Worm (Caenorhabditis elegans) whole organism, late embryonic: Measurements from ENCODE around the gene Y42A5A.5.
A peak's percentile ranks its signal among the peaks of the same experiment; 100 is the strongest.

Source experiments
- C08G9.2 ChIP-seq: sonication (generic microtip); optimal IDR thresholded peaks from 2 replicates; lab custom pipeline; 2016; ENCODE audit warnings: mild to moderate bottlenecking, missing genetic modification characterization, moderate library complexity, missing compliant biosample characterization
- C38D4.7 ChIP-seq: fragments of 200-800 bp; sonication (Bioruptor generic); optimal IDR thresholded peaks from 2 replicates; lab custom pipeline; 2018; ENCODE audit warnings: mild to moderate bottlenecking, missing genetic modification characterization, moderate library complexity, missing compliant biosample characterization
- F13H6.1 ChIP-seq: sonication (generic microtip); optimal IDR thresholded peaks from 2 replicates; lab custom pipeline; 2016; ENCODE audit warnings: missing genetic modification characterization, missing compliant biosample characterization
- K02D7.2 ChIP-seq: sonication (generic microtip); optimal IDR thresholded peaks from 2 replicates; lab custom pipeline; 2017; ENCODE audit warnings: mild to moderate bottlenecking, missing genetic modification characterization, missing compliant biosample characterization
- K09A11.1 ChIP-seq: sonication (generic microtip); optimal IDR thresholded peaks from 2 replicates; lab custom pipeline; 2017; ENCODE audit warnings: antibody characterized with exemption, mild to moderate bottlenecking, missing genetic modification characterization, missing compliant biosample characterization; ENCODE audit not compliant: insufficient read depth
- T23F11.4 ChIP-seq: fragments of 200-800 bp; sonication (Bioruptor generic); optimal IDR thresholded peaks from 2 replicates; lab custom pipeline; 2018; ENCODE audit warnings: mild to moderate bottlenecking, missing genetic modification characterization, missing compliant biosample characterization
- Y22D7AL.16 ChIP-seq: sonication (generic microtip); optimal IDR thresholded peaks from 2 replicates; lab custom pipeline; 2016; ENCODE audit warnings: missing genetic modification characterization, missing compliant biosample characterization
- ahr-1 ChIP-seq: sonication (generic microtip); optimal IDR thresholded peaks from 2 replicates; lab custom pipeline; 2016; ENCODE audit warnings: missing genetic modification characterization, missing compliant biosample characterization
- ama-1 ChIP-seq: fragments of 150-350 bp; optimal IDR thresholded peaks from 2 replicates; lab custom pipeline; 2014
- ceh-14 ChIP-seq: sonication (generic microtip); optimal IDR thresholded peaks from 2 replicates; lab custom pipeline; 2016; ENCODE audit warnings: missing genotype, missing genetic modification characterization, missing compliant biosample characterization
- ceh-19 ChIP-seq: fragments of 200-800 bp; sonication (Bioruptor generic); optimal IDR thresholded peaks from 2 replicates; lab custom pipeline; 2018; ENCODE audit warnings: mild to moderate bottlenecking, missing genetic modification characterization, missing compliant biosample characterization
- ceh-2 ChIP-seq: sonication (generic microtip); optimal IDR thresholded peaks from 2 replicates; lab custom pipeline; 2016; ENCODE audit warnings: missing genotype, missing genetic modification characterization, missing compliant biosample characterization
- ceh-31 ChIP-seq: sonication (generic microtip); optimal IDR thresholded peaks from 2 replicates; lab custom pipeline; 2016; ENCODE audit warnings: missing genetic modification characterization, missing compliant biosample characterization
- ceh-48 ChIP-seq: sonication (generic microtip); optimal IDR thresholded peaks from 2 replicates; lab custom pipeline; 2016; ENCODE audit warnings: missing genetic modification characterization, inconsistent platforms, missing compliant biosample characterization
- dmd-4 ChIP-seq: sonication (generic microtip); optimal IDR thresholded peaks from 2 replicates; lab custom pipeline; 2016; ENCODE audit warnings: borderline replicate concordance, missing genetic modification characterization, missing compliant biosample characterization
- elt-4 ChIP-seq: sonication (generic microtip); optimal IDR thresholded peaks from 2 replicates; lab custom pipeline; 2016; ENCODE audit warnings: missing genetic modification characterization, missing compliant biosample characterization
- ets-4 ChIP-seq: sonication (generic microtip); optimal IDR thresholded peaks from 2 replicates; lab custom pipeline; 2016; ENCODE audit warnings: missing genetic modification characterization, missing compliant biosample characterization
- eyg-1 ChIP-seq: sonication (generic microtip); optimal IDR thresholded peaks from 2 replicates; lab custom pipeline; 2016; ENCODE audit warnings: missing genotype, missing genetic modification characterization, missing compliant biosample characterization
- fax-1 ChIP-seq: sonication (generic microtip); optimal IDR thresholded peaks from 2 replicates; lab custom pipeline; 2016; ENCODE audit warnings: missing genotype, missing genetic modification characterization, missing compliant biosample characterization
- fkh-10 ChIP-seq: fragments of 150-350 bp; optimal IDR thresholded peaks from 2 replicates; lab custom pipeline; 2014; ENCODE audit warnings: missing biosample characterization, missing genetic modification reagents, missing genetic modification characterization
- fkh-6 ChIP-seq: sonication (generic microtip); optimal IDR thresholded peaks from 2 replicates; lab custom pipeline; 2016; ENCODE audit warnings: missing genetic modification characterization, missing compliant biosample characterization
- gmeb-2 ChIP-seq: sonication (generic microtip); optimal IDR thresholded peaks from 2 replicates; lab custom pipeline; 2016; ENCODE audit warnings: missing genetic modification characterization, inconsistent platforms, missing compliant biosample characterization
- hlh-13 ChIP-seq: fragments of 200-800 bp; sonication (Bioruptor generic); optimal IDR thresholded peaks from 2 replicates; lab custom pipeline; 2018; ENCODE audit warnings: mild to moderate bottlenecking, missing genetic modification characterization, missing compliant biosample characterization
- hlh-30 ChIP-seq: sonication (generic microtip); optimal IDR thresholded peaks from 2 replicates; lab custom pipeline; 2017; ENCODE audit warnings: antibody characterized with exemption, missing genetic modification characterization, missing compliant biosample characterization; ENCODE audit not compliant: insufficient read depth
- hlh-8 ChIP-seq: sonication (generic microtip); optimal IDR thresholded peaks from 2 replicates; lab custom pipeline; 2016; ENCODE audit warnings: missing genotype, missing genetic modification characterization, missing compliant biosample characterization
- madf-2 ChIP-seq: sonication (generic microtip); optimal IDR thresholded peaks from 2 replicates; lab custom pipeline; 2017; ENCODE audit warnings: missing genetic modification characterization, missing compliant biosample characterization
- nfya-1 ChIP-seq: sonication (generic microtip); optimal IDR thresholded peaks from 2 replicates; lab custom pipeline; 2017; ENCODE audit warnings: missing genetic modification characterization, mild to moderate bottlenecking, missing compliant biosample characterization, antibody characterized with exemption, moderate library complexity
- nhr-11 ChIP-seq: fragments of 150-350 bp; optimal IDR thresholded peaks from 2 replicates; lab custom pipeline; 2014; ENCODE audit warnings: missing biosample characterization, missing genetic modification characterization
- nhr-232 ChIP-seq: sonication (generic microtip); optimal IDR thresholded peaks from 2 replicates; lab custom pipeline; 2016; ENCODE audit warnings: missing genetic modification characterization, missing compliant biosample characterization
- npax-4 ChIP-seq: sonication (generic microtip); optimal IDR thresholded peaks from 2 replicates; lab custom pipeline; 2016; ENCODE audit warnings: missing genetic modification characterization, missing compliant biosample characterization
- odd-2 ChIP-seq: sonication (generic microtip); optimal IDR thresholded peaks from 2 replicates; lab custom pipeline; 2017; ENCODE audit warnings: antibody characterized with exemption, mild to moderate bottlenecking, missing genetic modification characterization, missing compliant biosample characterization
- pax-1 ChIP-seq: fragments of 150-350 bp; optimal IDR thresholded peaks from 2 replicates; lab custom pipeline; 2014; ENCODE audit warnings: missing biosample characterization, missing genetic modification characterization
- pha-4 ChIP-seq: fragments of 150-350 bp; optimal IDR thresholded peaks from 2 replicates; lab custom pipeline; 2018; ENCODE audit warnings: missing biosample characterization, missing genetic modification reagents, missing genetic modification characterization
- pros-1 ChIP-seq: fragments of 150-350 bp; optimal IDR thresholded peaks from 2 replicates; lab custom pipeline; 2014; ENCODE audit warnings: missing biosample characterization, missing genetic modification reagents, missing genetic modification characterization
- ref-2 ChIP-seq: sonication (generic microtip); optimal IDR thresholded peaks from 2 replicates; lab custom pipeline; 2016; ENCODE audit warnings: missing genetic modification characterization, missing compliant biosample characterization
- rnt-1 ChIP-seq: sonication (generic microtip); optimal IDR thresholded peaks from 2 replicates; lab custom pipeline; 2016; ENCODE audit warnings: missing genetic modification characterization, missing compliant biosample characterization
- sox-2 ChIP-seq: fragments of 200-800 bp; sonication (Bioruptor generic); IDR thresholded peaks from 2 replicates; pipeline ENCODE4 v1.3.6; 2022; ENCODE audit warnings: missing genetic modification reagents, missing genetic modification characterization, missing compliant biosample characterization
- sox-4 ChIP-seq: sonication (generic microtip); optimal IDR thresholded peaks from 2 replicates; lab custom pipeline; 2017; ENCODE audit warnings: mild to moderate bottlenecking, missing genetic modification characterization, inconsistent platforms, missing compliant biosample characterization
- syd-9 ChIP-seq: sonication (generic microtip); optimal IDR thresholded peaks from 2 replicates; lab custom pipeline; 2016; ENCODE audit warnings: mild to moderate bottlenecking, missing genetic modification characterization, moderate library complexity, missing compliant biosample characterization
- tbx-2 ChIP-seq: sonication (generic microtip); optimal IDR thresholded peaks from 2 replicates; lab custom pipeline; 2016; ENCODE audit warnings: missing genetic modification characterization, missing compliant biosample characterization
- ttx-3 ChIP-seq: sonication (generic microtip); optimal IDR thresholded peaks from 2 replicates; lab custom pipeline; 2016; ENCODE audit warnings: missing genetic modification reagents, missing genetic modification characterization, missing compliant biosample characterization
- unc-42 ChIP-seq: sonication (generic microtip); optimal IDR thresholded peaks from 2 replicates; lab custom pipeline; 2016; ENCODE audit warnings: missing genotype, missing genetic modification characterization, missing compliant biosample characterization
- unc-55 ChIP-seq: sonication (generic microtip); optimal IDR thresholded peaks from 2 replicates; lab custom pipeline; 2017; ENCODE audit warnings: missing biosample characterization, missing genetic modification reagents, missing genetic modification characterization
- unc-86 ChIP-seq: sonication (generic microtip); optimal IDR thresholded peaks from 2 replicates; lab custom pipeline; 2016; ENCODE audit warnings: missing genetic modification characterization, missing compliant biosample characterization
- ztf-16 ChIP-seq: sonication (generic microtip); optimal IDR thresholded peaks from 2 replicates; lab custom pipeline; 2017; ENCODE audit warnings: missing genetic modification characterization, missing compliant biosample characterization

The Y42A5A.5 gene

DNA sequence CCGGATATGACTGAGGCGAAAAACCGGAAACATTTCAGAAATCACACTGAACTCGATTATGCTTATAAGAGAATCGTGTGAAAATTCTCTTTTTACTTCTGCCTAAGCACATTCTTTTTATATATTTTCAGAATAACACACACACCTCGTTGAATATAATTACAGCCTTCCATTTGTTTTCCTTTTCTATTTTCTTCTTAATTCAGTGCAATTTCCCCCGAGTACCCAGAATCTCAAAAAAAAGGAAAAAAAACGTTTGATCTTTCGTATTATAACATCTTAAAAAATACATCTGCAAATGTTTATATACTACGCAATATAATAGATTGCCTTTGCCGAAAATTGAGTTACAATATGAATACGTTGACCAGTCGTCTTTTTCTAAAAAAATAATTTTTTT, 22.3 kb upstream of the Y42A5A.5 start:
- no peak for TF ChIP-seq madf-2 (tag; lab: Kevin White, UChicago)
- no peak for TF ChIP-seq gmeb-2
- TF ChIP-seq unc-42 (tag; lab: Kevin White, UChicago) = no peak
- TF ChIP-seq unc-55 = no peak
- no peak for TF ChIP-seq ceh-31
- no peak for TF ChIP-seq npax-4 (tag; lab: Kevin White, UChicago)
- no peak for TF ChIP-seq sox-4 (tag; lab: Kevin White, UChicago)
- TF ChIP-seq sox-2 = no peak
- no peak for TF ChIP-seq C08G9.2 (tag; lab: Kevin White, UChicago)
- no peak for TF ChIP-seq syd-9 (tag; lab: Kevin White, UChicago)
- no peak for TF ChIP-seq elt-4 (tag; lab: Kevin White, UChicago)

DNA sequence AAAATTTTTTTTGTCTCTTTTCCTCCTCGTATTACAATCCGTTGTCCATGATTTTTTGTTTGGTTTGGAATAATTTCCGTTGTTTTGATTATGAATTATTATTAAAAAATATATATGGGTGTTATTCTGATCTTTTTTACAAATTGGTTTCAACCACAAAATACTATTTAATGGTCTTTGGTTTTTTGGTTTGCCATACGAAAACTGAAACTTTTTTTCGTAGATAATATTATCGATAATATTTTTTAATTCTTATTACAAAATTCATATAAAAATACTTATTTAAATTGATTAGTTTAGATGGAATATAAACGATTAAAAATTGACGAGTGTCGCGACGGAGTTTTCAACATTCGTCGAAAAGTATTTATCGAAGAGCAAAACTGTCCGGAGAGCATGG, 17.6 kb upstream of the Y42A5A.5 start, which contains the start of gene jmjd-5:
Gene jmjd-5, plus strand, starts transcription at position 301 of the 400 bp plus-strand sequence.
- TF ChIP-seq syd-9 (tag; lab: Kevin White, UChicago) (no peak), nfya-1 (tag; lab: Kevin White, UChicago) (no peak), T23F11.4 (GFP tag; lab: Kevin White, UChicago) (no peak), hlh-13 (GFP tag; lab: Kevin White, UChicago) (no peak), ref-2 (no peak), ceh-48 (tag; lab: Kevin White, UChicago) (no peak), nhr-11 (tag; lab: Kevin White, UChicago) (no peak), sox-4 (tag; lab: Kevin White, UChicago) (no peak), Y22D7AL.16 (tag; lab: Kevin White, UChicago) (no peak), nhr-232 (tag; lab: Kevin White, UChicago) (no peak), rnt-1 (tag; lab: Kevin White, UChicago) (no peak)
- TF ChIP-seq, all 69 proteins: peak for 0

DNA sequence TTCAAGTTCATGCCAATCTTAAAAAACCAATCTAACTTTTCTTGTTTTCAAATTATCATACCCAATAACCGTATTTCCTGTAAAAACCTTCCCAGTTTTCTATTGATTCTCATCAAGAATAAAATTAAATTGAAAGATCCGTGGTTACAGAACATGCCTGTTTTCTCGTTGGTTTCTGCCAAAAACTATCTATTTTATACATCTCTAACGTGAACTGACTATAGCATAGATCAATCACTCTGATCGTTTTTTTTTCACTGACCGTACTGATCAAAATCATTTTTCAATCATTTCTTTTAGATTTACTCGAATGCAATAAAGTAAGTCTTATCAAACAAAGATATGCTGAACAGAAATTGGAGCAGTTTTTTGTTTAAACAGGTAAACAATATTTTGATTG, 15.4 kb upstream of the Y42A5A.5 start, which contains the start of gene C06H2.2:
Gene C06H2.2, plus strand, starts transcription at position 301 of the 400 bp plus-strand sequence.
- no peak for TF ChIP-seq ets-4
- no peak for TF ChIP-seq nhr-11 (tag; lab: Kevin White, UChicago)
- TF ChIP-seq ceh-19 = no peak
- no peak for TF ChIP-seq pha-4
- TF ChIP-seq hlh-8 = no peak
- no peak for TF ChIP-seq eyg-1 (tag; lab: Kevin White, UChicago)
- TF ChIP-seq T23F11.4 (GFP tag; lab: Kevin White, UChicago) = no peak

DNA sequence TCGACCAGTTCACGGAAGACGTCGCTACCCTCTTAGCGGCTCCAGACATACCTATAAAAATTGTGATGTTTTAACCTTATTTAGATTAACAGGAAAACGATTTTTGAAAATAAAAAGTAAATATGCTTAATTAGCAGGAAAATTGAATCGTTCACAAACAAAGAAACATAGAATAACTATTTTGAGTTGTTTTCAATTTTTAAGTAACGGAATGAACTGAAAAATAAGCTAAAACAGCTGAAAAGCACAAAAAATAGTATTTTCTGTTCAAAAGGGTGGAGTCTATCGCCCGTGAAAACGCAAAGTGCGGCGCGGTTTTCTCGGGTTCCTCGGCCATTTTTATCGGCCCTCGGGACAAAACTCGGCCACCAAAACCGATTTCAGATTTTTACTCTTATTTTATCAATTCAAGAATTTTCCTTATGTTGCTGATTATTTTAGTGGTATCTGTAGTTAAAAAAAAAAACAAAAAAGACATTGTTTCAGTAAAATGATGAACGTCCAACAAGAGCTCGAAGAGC, 14.3 kb upstream of the Y42A5A.5 start, which contains the start of the genes atp-5 and lmtr-3:
Gene atp-5, minus strand, starts transcription at position 51 of the 521 bp plus-strand sequence.
Gene lmtr-3, plus strand, starts transcription at position 370 of the 521 bp plus-strand sequence.
- TF ChIP-seq T23F11.4 (GFP tag; lab: Kevin White, UChicago) = no peak
- TF ChIP-seq ceh-19 = no peak
- TF ChIP-seq ceh-14 = no peak
- TF ChIP-seq K02D7.2 (tag; lab: Kevin White, UChicago) = no peak
- TF ChIP-seq ztf-16 (tag; lab: Kevin White, UChicago) = no peak
- no peak for TF ChIP-seq ttx-3 (tag; lab: Kevin White, UChicago)
- no peak for TF ChIP-seq eyg-1 (tag; lab: Kevin White, UChicago)
- TF ChIP-seq hlh-8 = peak; percentile 80
- TF ChIP-seq ama-1 (lab: Kevin White, UChicago) = no peak
- no peak for TF ChIP-seq unc-86 (tag; lab: Kevin White, UChicago)
- TF ChIP-seq ets-4 = peak; percentile 88
- peak; percentile 39 for TF ChIP-seq nfya-1 (tag; lab: Kevin White, UChicago)
- peak; percentile 89 for TF ChIP-seq ceh-2 (tag; lab: Kevin White, UChicago)
- peak; percentile 92 for TF ChIP-seq C08G9.2 (tag; lab: Kevin White, UChicago)
- TF ChIP-seq ahr-1 (tag; lab: Kevin White, UChicago) = peak; percentile 23
- peak; percentile 9 for TF ChIP-seq fax-1 (tag; lab: Kevin White, UChicago)
- peak; percentile 87 for TF ChIP-seq tbx-2 (tag; lab: Kevin White, UChicago)
- TF ChIP-seq fkh-10 (GFP tag; lab: Kevin White, UChicago) = no peak
- TF ChIP-seq hlh-13 (GFP tag; lab: Kevin White, UChicago) = no peak
- TF ChIP-seq pros-1 (tag; lab: Kevin White, UChicago) = no peak
- TF ChIP-seq pax-1 (tag; lab: Kevin White, UChicago) = no peak
- TF ChIP-seq rnt-1 (tag; lab: Kevin White, UChicago) = peak; percentile 74
- TF ChIP-seq C38D4.7 (GFP tag; lab: Kevin White, UChicago) = no peak
- TF ChIP-seq fkh-6 (tag; lab: Kevin White, UChicago) = peak; percentile 68
- TF ChIP-seq F13H6.1 (tag; lab: Kevin White, UChicago) = peak; percentile 50
- no peak for TF ChIP-seq K09A11.1 (tag; lab: Kevin White, UChicago)
- no peak for TF ChIP-seq elt-4 (tag; lab: Kevin White, UChicago)
- no peak for TF ChIP-seq nhr-11 (tag; lab: Kevin White, UChicago)
- TF ChIP-seq odd-2 (tag; lab: Kevin White, UChicago) = no peak
- peak; percentile 25 for TF ChIP-seq unc-42 (tag; lab: Kevin White, UChicago)
- TF ChIP-seq dmd-4 (tag; lab: Kevin White, UChicago) = no peak
- TF ChIP-seq hlh-30 (tag; lab: Kevin White, UChicago) = peak; percentile 16
